Fruit fly (Drosophila melanogaster): ENCODE results near the gene skd.

Gene skd

dm6 chr3L:21056290-21056689, 29.1 kb upstream of the skd start (continued):
- TF ChIP-seq Max (GFP tag; optimal IDR thresholded peaks at IDR 0.05) (peak; percentile 10), phol (tag; optimal IDR thresholded peaks at IDR 0.05) (peak; percentile 43), sc (optimal IDR thresholded peaks at IDR 0.05) (no peak), sc (GFP tag; optimal IDR thresholded peaks at IDR 0.05) (no peak), wor (GFP tag; IDR thresholded peaks at IDR 0.05) (0 out of 2 replicates have a peak, but pooled peaks have one; percentile 13), CG7839 (tag; optimal IDR thresholded peaks at IDR 0.05) (peak; percentile 45), vfl (GFP tag; optimal IDR thresholded peaks at IDR 0.05) (no peak), toy (GFP tag; IDR thresholded peaks at IDR 0.05) (no peak), Fer2 (tag; optimal IDR thresholded peaks at IDR 0.05) (no peak), CG9609 (GFP tag; optimal IDR thresholded peaks at IDR 0.05) (no peak), Sox100B (GFP tag; optimal IDR thresholded peaks at IDR 0.05) (peak; percentile 50), CG4617 (GFP tag; optimal IDR thresholded peaks at IDR 0.05; ENCODE audit: borderline replicate concordance) (no peak), zen (tag; optimal IDR thresholded peaks at IDR 0.05) (no peak), stc (GFP tag; IDR thresholded peaks at IDR 0.05) (no peak), CG17568 (GFP tag; optimal IDR thresholded peaks at IDR 0.05) (no peak), Atf6 (GFP tag; IDR thresholded peaks at IDR 0.05) (no peak), PHDP (tag; optimal IDR thresholded peaks at IDR 0.05) (no peak), Usf (GFP tag; optimal IDR thresholded peaks at IDR 0.05) (no peak), CG1603 (tag; optimal IDR thresholded peaks at IDR 0.05) (no peak), CG11398 (GFP tag; optimal IDR thresholded peaks at IDR 0.05) (no peak), CG4854 (GFP tag; optimal IDR thresholded peaks at IDR 0.05) (no peak), CG3838 (GFP tag; optimal IDR thresholded peaks at IDR 0.05) (no peak), Taf1 (GFP tag; IDR thresholded peaks at IDR 0.05) (no peak), hb (GFP tag; IDR thresholded peaks at IDR 0.05; ENCODE audit: partially characterized antibody) (no peak), NfI (GFP tag; optimal IDR thresholded peaks at IDR 0.05) (no peak), rib (GFP tag; IDR thresholded peaks at IDR 0.05) (no peak), repo (GFP tag; optimal IDR thresholded peaks at IDR 0.05) (no peak), Awh (GFP tag; IDR thresholded peaks at IDR 0.05) (no peak), Gug (GFP tag; IDR thresholded peaks at IDR 0.05) (no peak), scrt (GFP tag; optimal IDR thresholded peaks at IDR 0.05) (no peak), CG12155 (GFP tag; optimal IDR thresholded peaks at IDR 0.05) (no peak), CG6272 (GFP tag; IDR thresholded peaks at IDR 0.05) (no peak), Sin3A (optimal IDR thresholded peaks at IDR 0.05) (no peak), CG7928 (GFP tag; optimal IDR thresholded peaks at IDR 0.05) (no peak), CG13123 (GFP tag; optimal IDR thresholded peaks at IDR 0.05) (no peak), tio (GFP tag; optimal IDR thresholded peaks at IDR 0.05) (peak; percentile 38), Blimp-1 (GFP tag; optimal IDR thresholded peaks at IDR 0.05) (no peak), B-H2 (GFP tag; optimal IDR thresholded peaks at IDR 0.05) (no peak), CG17328 (GFP tag; IDR thresholded peaks at IDR 0.05) (no peak), CG8089 (GFP tag; optimal IDR thresholded peaks at IDR 0.05) (no peak), HLHmδ (GFP tag; optimal IDR thresholded peaks at IDR 0.05) (no peak), da (GFP tag; optimal IDR thresholded peaks at IDR 0.05) (no peak), Rfx (GFP tag; IDR thresholded peaks at IDR 0.05) (no peak), CG14014 (GFP tag; IDR thresholded peaks at IDR 0.05) (no peak), Doc2 (GFP tag; IDR thresholded peaks at IDR 0.05) (no peak), Hr51 (GFP tag; optimal IDR thresholded peaks at IDR 0.05) (peak in 1 of 2 experiments; percentile 53), CG32767 (GFP tag; IDR thresholded peaks at IDR 0.05) (no peak), NFAT (GFP tag; IDR thresholded peaks at IDR 0.05) (no peak), CG15011 (GFP tag; optimal IDR thresholded peaks at IDR 0.05) (no peak), MTF-1 (GFP tag; optimal IDR thresholded peaks at IDR 0.05; ENCODE audit: borderline replicate concordance) (no peak), CG4404 (GFP tag; IDR thresholded peaks at IDR 0.05) (no peak), slbo (GFP tag; IDR thresholded peaks at IDR 0.05) (no peak), vvl (GFP tag; IDR thresholded peaks at IDR 0.05) (no peak)
